Fruit fly (Drosophila melanogaster) S2 (cell line): ENCODE measurements around the gene CHES-1-like.

Source experiments
- CG8478 ChIP-seq: fragments of >200 bp; optimal IDR thresholded peaks from 2 replicates; lab custom pipeline; 2018
- CTCF ChIP-seq, 2 experiments: fragments of >200 bp; optimal IDR thresholded peaks; 2 replicates each; lab custom pipeline; 2018

dm6 chrX:7690683-7691082 lies 18.5 kb downstream of the CHES-1-like start:
- no peak for TF ChIP-seq CG8478
- TF ChIP-seq CTCF (optimal IDR thresholded peaks at IDR 0.05; lab: Kevin White, UChicago): no peak
